Fruit fly (Drosophila melanogaster) whole organism, embryonic: ENCODE data around the gene Spn88Eb.

Experiments
- Ada2b ChIP-seq: fragments of 200-800 bp; sonication (Bioruptor generic); IDR thresholded peaks from 2 replicates; pipeline ENCODE4 v1.3.6; 2022; ENCODE audit warnings: missing biosample characterization, missing genetic modification characterization
- B-H1 ChIP-seq: fragments of 200-800 bp; sonication (Bioruptor generic); IDR thresholded peaks from 3 replicates; pipeline ENCODE4 v1.3.6; 2022; ENCODE audit warnings: missing biosample characterization, missing genetic modification characterization
- CG10979 ChIP-seq: fragments of 200-800 bp; sonication (Bioruptor generic); optimal IDR thresholded peaks from 2 replicates; lab custom pipeline; 2018; ENCODE audit warnings: missing biosample characterization, mild to moderate bottlenecking, missing genetic modification characterization, moderate library complexity
- CG11085 ChIP-seq: fragments of 200-800 bp; sonication (Bioruptor generic); IDR thresholded peaks from 2 replicates; pipeline ENCODE4 v1.3.6; 2022; ENCODE audit warnings: missing biosample characterization, missing genetic modification characterization
- CG14441 ChIP-seq: fragments of 200-800 bp; sonication (Bioruptor generic); IDR thresholded peaks from 2 replicates; pipeline ENCODE4 v1.3.6; 2022; ENCODE audit warnings: missing biosample characterization, missing genetic modification characterization
- CG1529 ChIP-seq: fragments of 200-800 bp; sonication (Bioruptor generic); optimal IDR thresholded peaks from 3 replicates; lab custom pipeline; 2018; ENCODE audit warnings: missing biosample characterization, missing genetic modification characterization
- CG15479 ChIP-seq: fragments of 200-800 bp; sonication (Bioruptor generic); optimal IDR thresholded peaks from 3 replicates; lab custom pipeline; 2019; ENCODE audit warnings: missing biosample characterization, mild to moderate bottlenecking, missing genetic modification characterization, moderate library complexity
- CG16813 ChIP-seq: fragments of 200-800 bp; sonication (Bioruptor generic); IDR thresholded peaks from 3 replicates; pipeline ENCODE4 v1.3.6; 2022; ENCODE audit warnings: missing biosample characterization, missing genetic modification characterization; ENCODE audit not compliant: partially characterized antibody
- CG17568 ChIP-seq: fragments of 200-800 bp; sonication (Bioruptor generic); optimal IDR thresholded peaks from 2 replicates; lab custom pipeline; 2018; ENCODE audit warnings: missing biosample characterization, mild to moderate bottlenecking, missing genetic modification characterization, moderate library complexity
- CG18619 ChIP-seq: fragments of 200-800 bp; sonication (Bioruptor generic); optimal IDR thresholded peaks from 3 replicates; lab custom pipeline; 2017; ENCODE audit warnings: missing biosample characterization, mild to moderate bottlenecking, missing genetic modification characterization
- CG32767 ChIP-seq: fragments of 200-800 bp; sonication (Bioruptor generic); IDR thresholded peaks from 2 replicates; pipeline ENCODE4 v1.3.6; 2022; ENCODE audit warnings: missing biosample characterization, missing genetic modification characterization
- CG3407 ChIP-seq: fragments of 200-800 bp; sonication (Bioruptor generic); optimal IDR thresholded peaks from 2 replicates; lab custom pipeline; 2018; ENCODE audit warnings: missing biosample characterization, mild to moderate bottlenecking, missing genetic modification characterization
- CG3995 ChIP-seq: fragments of 200-800 bp; sonication (Bioruptor generic); optimal IDR thresholded peaks from 3 replicates; lab custom pipeline; 2016; ENCODE audit warnings: missing biosample characterization, missing genetic modification characterization
- CG7357 ChIP-seq: fragments of 200-800 bp; sonication (Bioruptor generic); IDR thresholded peaks from 3 replicates; pipeline ENCODE4 v1.3.6; 2022; ENCODE audit warnings: missing biosample characterization, missing genetic modification characterization
- CG7372 ChIP-seq: fragments of 200-800 bp; sonication (Bioruptor generic); IDR thresholded peaks from 2 replicates; pipeline ENCODE4 v1.3.6; 2022; ENCODE audit warnings: missing biosample characterization, missing genetic modification characterization
- CG8944 ChIP-seq: fragments of 200-800 bp; sonication (Bioruptor generic); optimal IDR thresholded peaks from 3 replicates; lab custom pipeline; 2016; ENCODE audit warnings: missing biosample characterization, missing genetic modification characterization
- CG9817 ChIP-seq: fragments of 200-800 bp; sonication (Bioruptor generic); optimal IDR thresholded peaks from 2 replicates; lab custom pipeline; 2018; ENCODE audit warnings: missing biosample characterization, mild to moderate bottlenecking, missing genetic modification characterization, moderate library complexity
- Dad ChIP-seq: fragments of 200-800 bp; sonication (Bioruptor generic); optimal IDR thresholded peaks from 3 replicates; lab custom pipeline; 2016; ENCODE audit warnings: missing biosample characterization, missing genetic modification characterization
- Dp ChIP-seq: fragments of 200-800 bp; sonication (Bioruptor generic); optimal IDR thresholded peaks from 2 replicates; lab custom pipeline; 2018; ENCODE audit warnings: missing biosample characterization, mild to moderate bottlenecking, missing genetic modification characterization, moderate library complexity
- E2f2 ChIP-seq: fragments of 200-800 bp; sonication (Bioruptor generic); IDR thresholded peaks from 2 replicates; pipeline ENCODE4 v1.3.6; 2022; ENCODE audit warnings: missing biosample characterization, missing genetic modification characterization
- Fer3 ChIP-seq: fragments of 200-800 bp; sonication (Bioruptor generic); optimal IDR thresholded peaks from 2 replicates; lab custom pipeline; 2018; ENCODE audit warnings: missing biosample characterization, mild to moderate bottlenecking, missing genetic modification characterization, moderate library complexity
- H15 ChIP-seq: fragments of 200-800 bp; sonication (Bioruptor generic); IDR thresholded peaks from 3 replicates; pipeline ENCODE4 v1.3.6; 2022; ENCODE audit warnings: missing biosample characterization, missing genetic modification characterization
- Hr39 ChIP-seq: fragments of >200 bp; optimal IDR thresholded peaks from 2 replicates; lab custom pipeline; 2017
- Hr78 ChIP-seq, 2 experiments: fragments of 200-800 bp in 1 of 2; fragments of >200 bp in 1 of 2; sonication (Bioruptor generic) in 1 of 2; optimal IDR thresholded peaks; 2 replicates each; lab custom pipeline; 2017 to 2019; ENCODE audit warnings: missing biosample characterization in 2 of 2, missing genetic modification characterization in 2 of 2, mild to moderate bottlenecking in 1 of 2, moderate library complexity in 1 of 2
- Hsf ChIP-seq: fragments of 200-800 bp; sonication (Bioruptor generic); optimal IDR thresholded peaks from 3 replicates; lab custom pipeline; 2016; ENCODE audit warnings: missing biosample characterization, missing genetic modification characterization
- Lim3 ChIP-seq: fragments of 200-800 bp; sonication (Bioruptor generic); IDR thresholded peaks from 2 replicates; pipeline ENCODE4 v1.3.6; 2022; ENCODE audit warnings: missing biosample characterization, missing genetic modification characterization
- MBD-R2 ChIP-seq: fragments of 200-800 bp; sonication (Bioruptor generic); IDR thresholded peaks from 2 replicates; pipeline ENCODE4 v1.3.6; 2022; ENCODE audit warnings: missing biosample characterization, missing genetic modification characterization
- Pdp1 ChIP-seq, 2 experiments: fragments of 200-800 bp; sonication (Bioruptor generic); optimal IDR thresholded peaks; 3 replicates each; lab custom pipeline; 2016; ENCODE audit warnings: missing biosample characterization in 2 of 2, missing genetic modification characterization in 2 of 2, mild to moderate bottlenecking in 1 of 2, moderate library complexity in 1 of 2
- Six4 ChIP-seq: fragments of 200-800 bp; sonication (Bioruptor generic); optimal IDR thresholded peaks from 2 replicates; lab custom pipeline; 2016; ENCODE audit warnings: missing biosample characterization, missing genetic modification characterization
- Stat92E ChIP-seq, 3 experiments: fragments of >200 bp in 2 of 3; fragments of 200-800 bp in 1 of 3; sonication (Bioruptor generic) in 1 of 3; optimal IDR thresholded peaks; 2 replicates each; lab custom pipeline; 2017 to 2019; ENCODE audit warnings: missing biosample characterization in 3 of 3, missing genetic modification characterization in 3 of 3, mild to moderate bottlenecking in 1 of 3, moderate library complexity in 1 of 3
- Taf1 ChIP-seq: fragments of 200-800 bp; sonication (Bioruptor generic); IDR thresholded peaks from 2 replicates; pipeline ENCODE4 v1.3.6; 2022; ENCODE audit warnings: missing biosample characterization, missing genetic modification characterization
- Usf ChIP-seq: fragments of 200-800 bp; sonication (Bioruptor generic); optimal IDR thresholded peaks from 2 replicates; lab custom pipeline; 2017; ENCODE audit warnings: missing genotype, missing biosample characterization, missing genetic modification characterization
- az2 ChIP-seq: fragments of 200-800 bp; sonication (Bioruptor generic); optimal IDR thresholded peaks from 3 replicates; lab custom pipeline; 2016; ENCODE audit warnings: missing biosample characterization, missing genetic modification characterization
- caup ChIP-seq: fragments of 200-800 bp; sonication (Bioruptor generic); optimal IDR thresholded peaks from 3 replicates; lab custom pipeline; 2017; ENCODE audit warnings: missing biosample characterization, mild to moderate bottlenecking, missing genetic modification characterization, moderate library complexity; ENCODE audit not compliant: severe bottlenecking
- cg ChIP-seq: fragments of 200-800 bp; sonication (Bioruptor generic); optimal IDR thresholded peaks from 3 replicates; lab custom pipeline; 2019; ENCODE audit warnings: missing biosample characterization, mild to moderate bottlenecking, missing genetic modification characterization, moderate library complexity
- chinmo ChIP-seq: fragments of 200-800 bp; sonication (Bioruptor generic); IDR thresholded peaks from 4 replicates; pipeline ENCODE4 v1.3.6; 2022; ENCODE audit warnings: missing biosample characterization, missing genetic modification characterization; ENCODE audit not compliant: partially characterized antibody
- eve ChIP-seq, 2 experiments: fragments of >200 bp; optimal IDR thresholded peaks; 2 replicates each; lab custom pipeline; 2017; ENCODE audit warnings: missing biosample characterization in 2 of 2, missing genetic modification characterization in 2 of 2
- exex ChIP-seq: fragments of 200-800 bp; sonication (Bioruptor generic); optimal IDR thresholded peaks from 4 replicates; lab custom pipeline; 2018; ENCODE audit warnings: missing biosample characterization, mild to moderate bottlenecking, missing genetic modification characterization, moderate library complexity
- hbn ChIP-seq: fragments of 200-800 bp; sonication (Bioruptor generic); IDR thresholded peaks from 2 replicates; pipeline ENCODE4 v1.3.6; 2022; ENCODE audit warnings: missing biosample characterization, missing genetic modification characterization; ENCODE audit not compliant: partially characterized antibody
- mirr ChIP-seq: fragments of 200-800 bp; sonication (Bioruptor generic); optimal IDR thresholded peaks from 3 replicates; lab custom pipeline; 2018; ENCODE audit warnings: missing biosample characterization, mild to moderate bottlenecking, missing genetic modification characterization
- pho ChIP-seq: fragments of 200-800 bp; sonication (Bioruptor generic); optimal IDR thresholded peaks from 2 replicates; lab custom pipeline; 2016; ENCODE audit warnings: missing biosample characterization, missing genetic modification characterization
- pros ChIP-seq: fragments of 200-800 bp; sonication (Bioruptor generic); optimal IDR thresholded peaks from 3 replicates; lab custom pipeline; 2019; ENCODE audit warnings: missing biosample characterization, mild to moderate bottlenecking, missing genetic modification characterization, moderate library complexity
- pum ChIP-seq: fragments of 200-800 bp; sonication (Bioruptor generic); optimal IDR thresholded peaks from 2 replicates; lab custom pipeline; 2016; ENCODE audit warnings: missing biosample characterization, missing genetic modification characterization
- run ChIP-seq: fragments of 200-800 bp; sonication (Bioruptor generic); optimal IDR thresholded peaks from 3 replicates; lab custom pipeline; 2018; ENCODE audit warnings: missing biosample characterization, mild to moderate bottlenecking, missing genetic modification characterization
- sens ChIP-seq: fragments of 200-800 bp; sonication (Bioruptor generic); peaks from one replicate; lab custom pipeline; 2016; ENCODE audit warnings: missing biosample characterization, missing genetic modification characterization
- sna ChIP-seq: fragments of 200-800 bp; sonication (Bioruptor generic); IDR thresholded peaks from 2 replicates; pipeline ENCODE4 v1.3.6; 2022; ENCODE audit warnings: missing biosample characterization, missing genetic modification characterization; ENCODE audit not compliant: partially characterized antibody
- sr ChIP-seq: fragments of 200-800 bp; sonication (Bioruptor generic); IDR thresholded peaks from 3 replicates; pipeline ENCODE4 v1.3.6; 2022; ENCODE audit warnings: missing biosample characterization, missing genetic modification characterization
- stc ChIP-seq: fragments of 200-800 bp; sonication (Bioruptor generic); IDR thresholded peaks from 2 replicates; pipeline ENCODE4 v1.3.6; 2022; ENCODE audit warnings: missing biosample characterization, missing genetic modification characterization
- trh ChIP-seq: fragments of 200-800 bp; sonication (Bioruptor generic); optimal IDR thresholded peaks from 2 replicates; lab custom pipeline; 2016; ENCODE audit warnings: missing biosample characterization, missing genetic modification characterization
- unpg ChIP-seq: fragments of 200-800 bp; sonication (Bioruptor generic); optimal IDR thresholded peaks from 3 replicates; lab custom pipeline; 2018; ENCODE audit warnings: missing biosample characterization, mild to moderate bottlenecking, missing genetic modification characterization, moderate library complexity
- wek ChIP-seq: fragments of 200-800 bp; sonication (Bioruptor generic); optimal IDR thresholded peaks from 3 replicates; lab custom pipeline; 2018; ENCODE audit warnings: missing biosample characterization, mild to moderate bottlenecking, missing genetic modification characterization, moderate library complexity
- z ChIP-seq: fragments of 200-800 bp; sonication (Bioruptor generic); IDR thresholded peaks from 3 replicates; pipeline ENCODE4 v1.3.6; 2022; ENCODE audit warnings: missing biosample characterization, missing genetic modification characterization

Gene Spn88Eb

dm6 chr3R:15243452-15243851, 34.9 kb upstream of the Spn88Eb start (continued):
- TF ChIP-seq CG11085: no peak
- TF ChIP-seq trh (GFP tag; lab: Kevin White, UChicago): no peak
- peak; percentile 42 for TF ChIP-seq sens (GFP tag; lab: Kevin White, UChicago)
- TF ChIP-seq B-H1 (GFP tag; lab: Robert Waterston, UW): no peak
- no peak for TF ChIP-seq MBD-R2 (GFP tag; lab: Robert Waterston, UW)
- TF ChIP-seq run (tag; lab: Kevin White, UChicago): no peak
- no peak for TF ChIP-seq CG16813 (GFP tag; lab: Robert Waterston, UW)
- no peak for TF ChIP-seq CG10979 (tag; lab: Kevin White, UChicago)
- TF ChIP-seq pros (GFP tag; lab: Kevin White, UChicago): no peak
- no peak for TF ChIP-seq CG17568 (GFP tag; lab: Kevin White, UChicago)
- no peak for TF ChIP-seq Lim3 (GFP tag; lab: Robert Waterston, UW)
- TF ChIP-seq E2f2 (GFP tag; lab: Robert Waterston, UW): 0 out of 2 replicates have a peak, but pooled peaks have one; percentile 20
- no peak for TF ChIP-seq CG9817 (tag; lab: Kevin White, UChicago)
- TF ChIP-seq Dp (GFP tag; lab: Kevin White, UChicago): peak; percentile 6
- no peak for TF ChIP-seq caup (GFP tag; lab: Kevin White, UChicago)
- TF ChIP-seq pum (GFP tag; lab: Kevin White, UChicago): no peak
- no peak for TF ChIP-seq Hsf (GFP tag; lab: Kevin White, UChicago)
- no peak for TF ChIP-seq wek
- no peak for TF ChIP-seq Six4 (GFP tag; lab: Kevin White, UChicago)
- TF ChIP-seq CG7372: no peak
- no peak for TF ChIP-seq Ada2b
- TF ChIP-seq mirr (GFP tag; lab: Kevin White, UChicago): no peak
- TF ChIP-seq eve (GFP tag; optimal IDR thresholded peaks at IDR 0.05; lab: Kevin White, UChicago): no peak
- no peak for TF ChIP-seq Hr39 (lab: Kevin White, UChicago)
- peak; percentile 84; the same call in 3 of the 4 replicates for TF ChIP-seq chinmo
- no peak for TF ChIP-seq Dad
- no peak for TF ChIP-seq CG32767 (GFP tag; lab: Robert Waterston, UW)
- no peak for TF ChIP-seq CG8944 (GFP tag; lab: Kevin White, UChicago)
- TF ChIP-seq stc (GFP tag; lab: Robert Waterston, UW): no peak
- TF ChIP-seq Fer3 (tag; lab: Kevin White, UChicago): no peak
- TF ChIP-seq cg: peak; percentile 98
- TF ChIP-seq CG3407 (GFP tag; lab: Kevin White, UChicago): no peak
- no peak for TF ChIP-seq pho (GFP tag; lab: Kevin White, UChicago)

dm6 chr3R:15243046-15243356, 34.4 kb upstream of the Spn88Eb start:
- TF ChIP-seq sr (GFP tag; lab: Robert Waterston, UW) (peak; percentile 70), Hr78 (GFP tag; optimal IDR thresholded peaks at IDR 0.05; lab: Kevin White, UChicago) (peak in 1 of 2 experiments; percentile 45), hbn (GFP tag; lab: Robert Waterston, UW) (no peak), z (peak; percentile 59; the same call in 1 of the 3 replicates), CG3995 (GFP tag; lab: Kevin White, UChicago) (peak; percentile 46), Dp (GFP tag; lab: Kevin White, UChicago) (no peak), H15 (GFP tag; lab: Robert Waterston, UW) (no peak), Stat92E (GFP tag; optimal IDR thresholded peaks at IDR 0.05; lab: Kevin White, UChicago) (no peak), Taf1 (no peak), CG7357 (GFP tag; lab: Robert Waterston, UW) (no peak), Usf (GFP tag; lab: Kevin White, UChicago) (no peak), CG1529 (GFP tag; lab: Kevin White, UChicago) (no peak), Pdp1 (GFP tag; optimal IDR thresholded peaks at IDR 0.05; lab: Kevin White, UChicago) (peak in 1 of 2 experiments; percentile 95), exex (tag; lab: Kevin White, UChicago) (peak; percentile 7), unpg (GFP tag; lab: Kevin White, UChicago) (no peak), CG18619 (GFP tag; lab: Kevin White, UChicago) (no peak), caup (GFP tag; lab: Kevin White, UChicago) (no peak), CG14441 (GFP tag; lab: Robert Waterston, UW) (no peak), az2 (GFP tag; lab: Kevin White, UChicago) (no peak), sna (no peak), CG15479 (GFP tag; lab: Kevin White, UChicago) (no peak)
